Fruit fly (Drosophila melanogaster) whole organism, embryonic: ENCODE results near the gene Hr4.

Source experiments
- ATbp ChIP-seq: fragments of 200-800 bp; sonication (Bioruptor generic); optimal IDR thresholded peaks from 2 replicates; lab custom pipeline; 2017; ENCODE audit warnings: missing biosample characterization, mild to moderate bottlenecking, missing genetic modification characterization, missing genetic modification reagents
- Awh ChIP-seq: fragments of 200-800 bp; sonication (Bioruptor generic); IDR thresholded peaks from 2 replicates; pipeline ENCODE4, ENCODE4 v1.3.6; 2022; ENCODE audit warnings: missing biosample characterization, missing genetic modification characterization
- CG10565 ChIP-seq: fragments of 200-800 bp; sonication (Bioruptor generic); optimal IDR thresholded peaks from 3 replicates; lab custom pipeline; 2016; ENCODE audit warnings: missing biosample characterization, mild to moderate bottlenecking, missing genetic modification characterization
- CG10654 ChIP-seq: fragments of 200-800 bp; sonication (Bioruptor generic); optimal IDR thresholded peaks from 2 replicates; lab custom pipeline; 2016; ENCODE audit warnings: missing biosample characterization, missing genetic modification characterization
- CG11456 ChIP-seq: fragments of 200-800 bp; sonication (Bioruptor generic); IDR thresholded peaks from 3 replicates; pipeline ENCODE4 v1.3.6; 2022; ENCODE audit warnings: missing biosample characterization, missing genetic modification characterization
- CG11696 ChIP-seq: fragments of 200-800 bp; sonication (Bioruptor generic); IDR thresholded peaks from 2 replicates; pipeline ENCODE4 v1.3.6; 2022; ENCODE audit warnings: missing biosample characterization, missing genetic modification characterization
- CG15479 ChIP-seq: fragments of 200-800 bp; sonication (Bioruptor generic); optimal IDR thresholded peaks from 3 replicates; lab custom pipeline; 2019; ENCODE audit warnings: missing biosample characterization, mild to moderate bottlenecking, missing genetic modification characterization, moderate library complexity
- CG16863 ChIP-seq: fragments of 200-800 bp; sonication (Bioruptor generic); optimal IDR thresholded peaks from 3 replicates; lab custom pipeline; 2016; ENCODE audit warnings: missing biosample characterization, missing genetic modification characterization
- CG2712 ChIP-seq: fragments of 200-800 bp; optimal IDR thresholded peaks from 3 replicates; lab custom pipeline; 2019; ENCODE audit warnings: missing biosample characterization, mild to moderate bottlenecking, missing genetic modification characterization, moderate library complexity
- CG31365 ChIP-seq: fragments of 200-800 bp; sonication (Bioruptor generic); optimal IDR thresholded peaks from 2 replicates; lab custom pipeline; 2018; ENCODE audit warnings: missing biosample characterization, mild to moderate bottlenecking, missing genetic modification characterization
- CG3838 ChIP-seq: fragments of 200-800 bp; sonication (Bioruptor generic); optimal IDR thresholded peaks from 3 replicates; lab custom pipeline; 2016; ENCODE audit warnings: missing biosample characterization, missing genetic modification characterization
- CG42726 ChIP-seq: fragments of 200-800 bp; sonication (Bioruptor generic); IDR thresholded peaks from 2 replicates; pipeline ENCODE4 v1.3.6; 2022; ENCODE audit warnings: missing biosample characterization, missing genetic modification characterization; ENCODE audit not compliant: partially characterized antibody
- CG4707 ChIP-seq: fragments of 200-800 bp; sonication (Bioruptor generic); optimal IDR thresholded peaks from 2 replicates; lab custom pipeline; 2018; ENCODE audit warnings: missing biosample characterization, mild to moderate bottlenecking, missing genetic modification characterization, moderate library complexity
- CG7271 ChIP-seq: fragments of 200-800 bp; sonication (Bioruptor generic); optimal IDR thresholded peaks from 2 replicates; lab custom pipeline; 2018; ENCODE audit warnings: missing biosample characterization, mild to moderate bottlenecking, missing genetic modification characterization, moderate library complexity
- CG7556 ChIP-seq: fragments of 200-800 bp; sonication (Bioruptor generic); optimal IDR thresholded peaks from 2 replicates; lab custom pipeline; 2017; ENCODE audit warnings: missing biosample characterization, mild to moderate bottlenecking, missing genetic modification characterization
- CrebB ChIP-seq: fragments of 200-800 bp; sonication (Bioruptor generic); optimal IDR thresholded peaks from 3 replicates; lab custom pipeline; 2018; ENCODE audit warnings: missing biosample characterization, mild to moderate bottlenecking, missing genetic modification characterization
- GATAe ChIP-seq: fragments of 200-800 bp; sonication (Bioruptor generic); conservative IDR thresholded peaks from 2 replicates; pipeline ENCODE4 v1.3.6; 2022; ENCODE audit warnings: missing biosample characterization, missing genetic modification characterization
- H15 ChIP-seq: fragments of 200-800 bp; sonication (Bioruptor generic); IDR thresholded peaks from 3 replicates; pipeline ENCODE4 v1.3.6; 2022; ENCODE audit warnings: missing biosample characterization, missing genetic modification characterization
- HLH54F ChIP-seq: fragments of 200-800 bp; sonication (Bioruptor generic); optimal IDR thresholded peaks from 3 replicates; lab custom pipeline; 2016; ENCODE audit warnings: missing biosample characterization, missing genetic modification characterization
- HLHmδ ChIP-seq: fragments of 200-800 bp; sonication (Bioruptor generic); optimal IDR thresholded peaks from 2 replicates; lab custom pipeline; 2018; ENCODE audit warnings: missing biosample characterization, mild to moderate bottlenecking, missing genetic modification characterization, moderate library complexity
- Hand ChIP-seq: fragments of 200-800 bp; sonication (Bioruptor generic); optimal IDR thresholded peaks from 2 replicates; lab custom pipeline; 2017; ENCODE audit warnings: mild to moderate bottlenecking, missing biosample characterization, missing genetic modification reagents, missing genetic modification characterization
- Hmx ChIP-seq: fragments of 200-800 bp; sonication (Bioruptor generic); optimal IDR thresholded peaks from 2 replicates; lab custom pipeline; 2016; ENCODE audit warnings: missing biosample characterization, missing genetic modification characterization
- Hr39 ChIP-seq: fragments of >200 bp; optimal IDR thresholded peaks from 2 replicates; lab custom pipeline; 2017
- Kr ChIP-seq: fragments of 200-800 bp; sonication (Bioruptor generic); optimal IDR thresholded peaks from 2 replicates; lab custom pipeline; 2017; ENCODE audit warnings: missing biosample characterization, mild to moderate bottlenecking, missing genetic modification characterization
- Med ChIP-seq: fragments of 200-800 bp; sonication (Bioruptor generic); peaks from one replicate; lab custom pipeline; 2016; ENCODE audit warnings: missing biosample characterization, missing genetic modification characterization, mild to moderate bottlenecking, inconsistent platforms, moderate library complexity
- Pdp1 ChIP-seq, 2 experiments: fragments of 200-800 bp; sonication (Bioruptor generic); optimal IDR thresholded peaks; 3 replicates each; lab custom pipeline; 2016; ENCODE audit warnings: missing biosample characterization in 2 of 2, missing genetic modification characterization in 2 of 2, mild to moderate bottlenecking in 1 of 2, moderate library complexity in 1 of 2
- Sox102F ChIP-seq: fragments of 200-800 bp; sonication (Bioruptor generic); optimal IDR thresholded peaks from 2 replicates; lab custom pipeline; 2018; ENCODE audit warnings: missing biosample characterization, mild to moderate bottlenecking, missing genetic modification characterization, moderate library complexity
- TFAM ChIP-seq: fragments of 200-800 bp; sonication (Bioruptor generic); optimal IDR thresholded peaks from 2 replicates; lab custom pipeline; 2017; ENCODE audit warnings: missing biosample characterization, missing genetic modification characterization, inconsistent platforms
- Xrp1 ChIP-seq: fragments of 200-800 bp; sonication (Bioruptor generic); IDR thresholded peaks from 2 replicates; pipeline ENCODE4 v1.3.6; 2022; ENCODE audit warnings: missing biosample characterization, missing genetic modification characterization
- amos ChIP-seq: fragments of 200-800 bp; sonication (Bioruptor generic); IDR thresholded peaks from 2 replicates; pipeline ENCODE4 v1.3.6; 2022; ENCODE audit warnings: missing biosample characterization, missing genetic modification characterization; ENCODE audit not compliant: partially characterized antibody
- cato ChIP-seq: fragments of 200-800 bp; sonication (Bioruptor generic); optimal IDR thresholded peaks from 2 replicates; lab custom pipeline; 2016; ENCODE audit warnings: missing biosample characterization, missing genetic modification characterization, borderline replicate concordance
- chinmo ChIP-seq: fragments of 200-800 bp; sonication (Bioruptor generic); IDR thresholded peaks from 4 replicates; pipeline ENCODE4 v1.3.6; 2022; ENCODE audit warnings: missing biosample characterization, missing genetic modification characterization; ENCODE audit not compliant: partially characterized antibody
- dmrt99B ChIP-seq: fragments of 200-800 bp; sonication (Bioruptor generic); optimal IDR thresholded peaks from 2 replicates; lab custom pipeline; 2018; ENCODE audit warnings: missing biosample characterization, mild to moderate bottlenecking, missing genetic modification characterization, moderate library complexity
- emc ChIP-seq: fragments of 200-800 bp; sonication (Bioruptor generic); optimal IDR thresholded peaks from 2 replicates; lab custom pipeline; 2016; ENCODE audit warnings: missing biosample characterization, missing genetic modification characterization
- eve ChIP-seq, 2 experiments: fragments of >200 bp; optimal IDR thresholded peaks; 2 replicates each; lab custom pipeline; 2017; ENCODE audit warnings: missing biosample characterization in 2 of 2, missing genetic modification characterization in 2 of 2
- fd102C ChIP-seq: fragments of 200-800 bp; sonication (Bioruptor generic); optimal IDR thresholded peaks from 2 replicates; lab custom pipeline; 2018; ENCODE audit warnings: missing biosample characterization, mild to moderate bottlenecking, missing genetic modification characterization, moderate library complexity
- ftz-f1 ChIP-seq: fragments of 200-800 bp; sonication (Bioruptor generic); optimal IDR thresholded peaks from 2 replicates; lab custom pipeline; 2016; ENCODE audit warnings: missing biosample characterization, missing genetic modification characterization
- gcm ChIP-seq: fragments of 200-800 bp; sonication (Bioruptor generic); optimal IDR thresholded peaks from 2 replicates; lab custom pipeline; 2019; ENCODE audit warnings: missing biosample characterization, mild to moderate bottlenecking, missing genetic modification characterization, moderate library complexity
- grau ChIP-seq: fragments of 200-800 bp; optimal IDR thresholded peaks from 3 replicates; lab custom pipeline; 2019; ENCODE audit warnings: missing biosample characterization, mild to moderate bottlenecking, missing genetic modification characterization, moderate library complexity
- mld ChIP-seq: fragments of 200-800 bp; sonication (Bioruptor generic); IDR thresholded peaks from 3 replicates; pipeline ENCODE4 v1.3.6; 2022; ENCODE audit warnings: missing biosample characterization, missing genetic modification characterization; ENCODE audit not compliant: partially characterized antibody
- pan ChIP-seq, 4 experiments: fragments of >200 bp in 3 of 4; fragments of 200-800 bp in 1 of 4; sonication (Bioruptor generic) in 1 of 4; optimal IDR thresholded peaks in 3 of 4; IDR thresholded peaks in 1 of 4; 2 replicates each; pipeline versions ENCODE4 v1.3.6 to Lab custom; 2017 to 2022; ENCODE audit warnings: missing biosample characterization in 2 of 4, missing genetic modification characterization in 2 of 4, mixed read lengths in 1 of 4
- pho ChIP-seq: fragments of 200-800 bp; sonication (Bioruptor generic); optimal IDR thresholded peaks from 2 replicates; lab custom pipeline; 2016; ENCODE audit warnings: missing biosample characterization, missing genetic modification characterization
- phol ChIP-seq: fragments of 200-800 bp; sonication (Bioruptor generic); optimal IDR thresholded peaks from 3 replicates; lab custom pipeline; 2018; ENCODE audit warnings: missing biosample characterization, mild to moderate bottlenecking, missing genetic modification characterization, moderate library complexity
- sqz ChIP-seq: fragments of 200-800 bp; sonication (Bioruptor generic); optimal IDR thresholded peaks from 3 replicates; lab custom pipeline; 2018; ENCODE audit warnings: missing biosample characterization, mild to moderate bottlenecking, missing genetic modification characterization
- tap ChIP-seq: fragments of 200-800 bp; optimal IDR thresholded peaks from 3 replicates; lab custom pipeline; 2019; ENCODE audit warnings: missing biosample characterization, mild to moderate bottlenecking, missing genetic modification characterization, moderate library complexity
- tio ChIP-seq: fragments of 200-800 bp; sonication (Bioruptor generic); optimal IDR thresholded peaks from 2 replicates; lab custom pipeline; 2017; ENCODE audit warnings: missing biosample characterization, missing genetic modification characterization, inconsistent platforms
- vfl ChIP-seq: fragments of 200-800 bp; sonication (Bioruptor generic); optimal IDR thresholded peaks from 2 replicates; lab custom pipeline; 2016; ENCODE audit warnings: missing biosample characterization, missing genetic modification characterization
- zen ChIP-seq: fragments of 200-800 bp; sonication (Bioruptor generic); optimal IDR thresholded peaks from 3 replicates; lab custom pipeline; 2018; ENCODE audit warnings: missing biosample characterization, mild to moderate bottlenecking, missing genetic modification characterization, moderate library complexity

Gene Hr4

dm6 chrX:1963591-1964216, 22.0 kb downstream of the Hr4 start (continued):
- TF ChIP-seq CG16863 (peak; percentile 93), pan (optimal IDR thresholded peaks at IDR 0.05; lab: Kevin White, UChicago) (no peak), pan (GFP tag; optimal IDR thresholded peaks at IDR 0.05 in 1 of 2, IDR thresholded peaks at IDR 0.05 in 1 of 2) (peak in 1 of 2 experiments; percentile 97), ftz-f1 (GFP tag; lab: Kevin White, UChicago) (peak; percentile 53), Hand (GFP tag; lab: Kevin White, UChicago) (peak; percentile 84), HLH54F (GFP tag; lab: Kevin White, UChicago) (peak; percentile 90), ATbp (peak; percentile 97), Awh (GFP tag; lab: Robert Waterston, UW) (peak; percentile 97), GATAe (GFP tag; lab: Robert Waterston, UW) (peak; percentile 93), Sox102F (GFP tag; lab: Kevin White, UChicago) (peak; percentile 97), HLHmδ (no peak), CG11456 (peak; percentile 95), emc (GFP tag; lab: Kevin White, UChicago) (peak; percentile 85), CrebB (tag; lab: Kevin White, UChicago) (peak; percentile 91), cato (GFP tag; lab: Kevin White, UChicago) (peak; percentile 89), CG7271 (tag; lab: Kevin White, UChicago) (peak; percentile 48), sqz (GFP tag; lab: Kevin White, UChicago) (peak; percentile 97), tap (tag; lab: Kevin White, UChicago) (peak; percentile 91), grau (tag; lab: Kevin White, UChicago) (peak; percentile 99), Hmx (GFP tag; lab: Kevin White, UChicago) (peak; percentile 71), Pdp1 (GFP tag; optimal IDR thresholded peaks at IDR 0.05; lab: Kevin White, UChicago) (peak; percentile 86 to 95), zen (tag; lab: Kevin White, UChicago) (peak; percentile 72), H15 (GFP tag; lab: Robert Waterston, UW) (peak; percentile 95), CG11696 (peak; percentile 84), CG42726 (no peak), CG10654 (GFP tag; lab: Kevin White, UChicago) (peak; percentile 93), mld (GFP tag; lab: Robert Waterston, UW) (no peak), pho (GFP tag; lab: Kevin White, UChicago) (peak; percentile 88), TFAM (GFP tag; lab: Kevin White, UChicago) (peak; percentile 79), dmrt99B (tag; lab: Kevin White, UChicago) (peak; percentile 98), CG3838 (GFP tag; lab: Kevin White, UChicago) (peak; percentile 76), amos (GFP tag; lab: Robert Waterston, UW) (no peak), CG10565 (peak; percentile 53), Xrp1 (peak; percentile 95), Med (GFP tag; lab: Kevin White, UChicago) (peak; percentile 99), chinmo (GFP tag; lab: Robert Waterston, UW) (peak; percentile 64; the same call in 1 of the 4 replicates), fd102C (GFP tag; lab: Kevin White, UChicago) (no peak), gcm (GFP tag; lab: Kevin White, UChicago) (peak; percentile 80), Kr (GFP tag; lab: Kevin White, UChicago) (no peak), CG7556 (GFP tag; lab: Kevin White, UChicago) (peak; percentile 92), phol (tag; lab: Kevin White, UChicago) (peak; percentile 92), tio (peak; percentile 87), CG4707 (GFP tag; lab: Kevin White, UChicago) (peak; percentile 88), eve (GFP tag; optimal IDR thresholded peaks at IDR 0.05; lab: Kevin White, UChicago) (peak in 1 of 2 experiments; percentile 91), vfl (GFP tag; lab: Kevin White, UChicago) (peak; percentile 87), CG15479 (GFP tag; lab: Kevin White, UChicago) (no peak), CG31365 (tag; lab: Kevin White, UChicago) (peak; percentile 84), Hr39 (lab: Kevin White, UChicago) (no peak), CG2712 (tag; lab: Kevin White, UChicago) (peak; percentile 91)
